Fruit fly (Drosophila melanogaster): Measurements from ENCODE around the gene CG17026.

Gene CG17026

DNA sequence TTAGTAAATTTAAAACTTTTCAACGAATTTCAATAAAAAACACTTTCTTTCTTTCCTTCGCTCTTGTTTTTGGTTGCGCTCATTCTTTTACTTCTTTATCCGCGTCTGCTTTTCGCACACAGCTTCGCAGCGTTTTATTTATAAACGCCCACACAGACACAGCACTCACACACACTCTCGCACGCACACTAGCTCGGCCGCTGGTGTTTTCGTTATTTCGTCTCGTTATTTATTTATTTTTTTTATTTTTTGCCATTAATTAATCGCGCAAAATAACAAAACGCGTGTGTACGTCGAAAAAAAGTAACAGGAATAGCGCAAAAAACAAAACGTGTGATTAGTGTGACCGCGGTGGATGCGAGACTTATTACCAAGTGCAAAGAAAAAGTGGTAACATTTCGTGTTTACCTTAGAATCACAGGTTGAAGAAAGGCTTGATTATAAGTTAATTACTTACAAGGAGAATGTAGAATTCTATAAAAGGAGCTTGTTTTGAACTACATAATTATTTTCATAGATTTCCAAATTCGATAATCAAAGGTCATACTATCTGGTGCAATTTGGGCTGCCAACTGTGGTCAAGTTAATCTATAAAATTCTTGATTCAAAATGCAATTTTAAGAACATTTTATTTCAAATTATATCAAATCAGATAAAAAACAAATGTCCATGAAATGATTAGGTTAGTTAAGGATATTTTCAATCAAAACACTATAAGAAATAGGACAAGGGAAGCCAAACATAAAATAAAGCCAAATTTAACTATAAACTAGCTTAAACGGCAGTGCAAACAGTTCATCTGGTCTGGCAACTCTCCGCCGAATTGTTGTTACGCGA is 29.5 kb downstream of the CG17026 start, which contains the start of the genes hzg and mRpS31 (continued):
- 0 out of 2 replicates have a peak, but pooled peaks have one; percentile 12 for TF ChIP-seq bbx (GFP tag; IDR thresholded peaks at IDR 0.05; ENCODE audit: partially characterized antibody)
- TF ChIP-seq sug (tag; optimal IDR thresholded peaks at IDR 0.05), result peak; percentile 67
- TF ChIP-seq pnt (GFP tag; optimal IDR thresholded peaks at IDR 0.05), result peak; percentile 30
- peak; percentile 46 for TF ChIP-seq shn (GFP tag; optimal IDR thresholded peaks at IDR 0.05)
- peak; percentile 45 for TF ChIP-seq CG12942 (GFP tag; optimal IDR thresholded peaks at IDR 0.05)
- no peak for TF ChIP-seq cato (GFP tag; optimal IDR thresholded peaks at IDR 0.05; ENCODE audit: borderline replicate concordance)
- TF ChIP-seq CG10431 (GFP tag; optimal IDR thresholded peaks at IDR 0.05), result peak; percentile 39
- peak; percentile 23 for TF ChIP-seq Dek (tag; optimal IDR thresholded peaks at IDR 0.05)
- no peak for TF ChIP-seq Hr78 (GFP tag; optimal IDR thresholded peaks at IDR 0.05)
- peak; percentile 68 for TF ChIP-seq CG8924 (tag; optimal IDR thresholded peaks at IDR 0.05)
- peak; percentile 4 for TF ChIP-seq gro (GFP tag; optimal IDR thresholded peaks at IDR 0.05)
- TF ChIP-seq fru (optimal IDR thresholded peaks at IDR 0.05), result no peak
- no peak for TF ChIP-seq odd (GFP tag; optimal IDR thresholded peaks at IDR 0.05)
- TF ChIP-seq amos (GFP tag; IDR thresholded peaks at IDR 0.05; ENCODE audit: partially characterized antibody), result no peak; the same call in 1 of the 2 replicates
- no peak for TF ChIP-seq CG14050 (GFP tag; IDR thresholded peaks at IDR 0.05)
- TF ChIP-seq hbn (GFP tag; IDR thresholded peaks at IDR 0.05; ENCODE audit: partially characterized antibody), result no peak
- peak; percentile 49 for TF ChIP-seq CG4820 (GFP tag; optimal IDR thresholded peaks at IDR 0.05)
- TF ChIP-seq CG15601 (tag; optimal IDR thresholded peaks at IDR 0.05), result peak; percentile 20
- peak; percentile 44 for TF ChIP-seq Antp (GFP tag; optimal IDR thresholded peaks at IDR 0.05)
- no peak for TF ChIP-seq CG16779 (GFP tag; IDR thresholded peaks at IDR 0.05)
- peak; percentile 87 for TF ChIP-seq Med (GFP tag)
- no peak for TF ChIP-seq CG10959 (GFP tag; IDR thresholded peaks at IDR 0.05)
- TF ChIP-seq CG17612 (GFP tag; IDR thresholded peaks at IDR 0.05), result no peak
- TF ChIP-seq Mrtf (GFP tag; IDR thresholded peaks at IDR 0.05), result no peak
- TF ChIP-seq prd (optimal IDR thresholded peaks at IDR 0.05), result no peak
- TF ChIP-seq prd (GFP tag; IDR thresholded peaks at IDR 0.05), result peak; percentile 43; the same call in 2 of the 3 replicates
- TF ChIP-seq CG10462 (GFP tag; optimal IDR thresholded peaks at IDR 0.05), result peak; percentile 32
- TF ChIP-seq CG5245 (GFP tag; optimal IDR thresholded peaks at IDR 0.05), result no peak
- TF ChIP-seq Stat92E (GFP tag; optimal IDR thresholded peaks at IDR 0.05), result no peak
- peak; percentile 46 for TF ChIP-seq CG15269 (tag; optimal IDR thresholded peaks at IDR 0.05)
- 0 out of 2 replicates have a peak, but pooled peaks have one; percentile 31 for TF ChIP-seq CG6689 (GFP tag; IDR thresholded peaks at IDR 0.05)
- no peak for TF ChIP-seq CG10274 (GFP tag; optimal IDR thresholded peaks at IDR 0.05)
- TF ChIP-seq Lpt (GFP tag; optimal IDR thresholded peaks at IDR 0.05), result no peak
- TF ChIP-seq bowl (GFP tag; IDR thresholded peaks at IDR 0.05), result no peak
- no peak for TF ChIP-seq CG4328 (GFP tag; optimal IDR thresholded peaks at IDR 0.05)
- no peak; the same call in 1 of the 2 replicates for TF ChIP-seq E2f2 (GFP tag; IDR thresholded peaks at IDR 0.05)
- no peak for TF ChIP-seq CG17186 (GFP tag; optimal IDR thresholded peaks at IDR 0.05)
- TF ChIP-seq wek (GFP tag; optimal IDR thresholded peaks at IDR 0.05), result no peak
- TF ChIP-seq CG7928 (GFP tag; optimal IDR thresholded peaks at IDR 0.05), result no peak
- peak; percentile 5 for TF ChIP-seq Myb (GFP tag; optimal IDR thresholded peaks at IDR 0.05)
- TF ChIP-seq H15 (GFP tag; IDR thresholded peaks at IDR 0.05), result no peak
- no peak for TF ChIP-seq lov (optimal IDR thresholded peaks at IDR 0.05)
- no peak for TF ChIP-seq lov (GFP tag; IDR thresholded peaks at IDR 0.05)
- TF ChIP-seq CG31388 (GFP tag; optimal IDR thresholded peaks at IDR 0.05), result no peak
- no peak for TF ChIP-seq yki (optimal IDR thresholded peaks at IDR 0.05)
- TF ChIP-seq CG33557 (GFP tag; optimal IDR thresholded peaks at IDR 0.05), result peak; percentile 31
- no peak for TF ChIP-seq fd3F (GFP tag; optimal IDR thresholded peaks at IDR 0.05)
- TF ChIP-seq CG12769 (tag; optimal IDR thresholded peaks at IDR 0.05), result no peak
- TF ChIP-seq CG4730 (GFP tag; IDR thresholded peaks at IDR 0.05), result no peak
- no peak for TF ChIP-seq Dfd (GFP tag; optimal IDR thresholded peaks at IDR 0.05)

All from whole organism, embryonic.